Fruit fly (Drosophila melanogaster) whole organism, embryonic: ENCODE results near the gene Nxf3.

ENCODE experiments used
- B-H2 ChIP-seq: fragments of 200-800 bp; sonication (Bioruptor generic); optimal IDR thresholded peaks from 2 replicates; lab custom pipeline; 2018; ENCODE audit warnings: missing biosample characterization, mild to moderate bottlenecking, missing genetic modification characterization
- BtbVII ChIP-seq: fragments of 200-800 bp; sonication (Bioruptor generic); optimal IDR thresholded peaks from 3 replicates; lab custom pipeline; 2017; ENCODE audit warnings: missing biosample characterization, mild to moderate bottlenecking, missing genetic modification characterization
- CG10431 ChIP-seq: fragments of 200-800 bp; sonication (Bioruptor generic); optimal IDR thresholded peaks from 3 replicates; lab custom pipeline; 2018; ENCODE audit warnings: missing biosample characterization, mild to moderate bottlenecking, missing genetic modification characterization
- CG11504 ChIP-seq: fragments of 200-800 bp; sonication (Bioruptor generic); optimal IDR thresholded peaks from 3 replicates; lab custom pipeline; 2019; ENCODE audit warnings: missing biosample characterization, mild to moderate bottlenecking, missing genetic modification characterization, moderate library complexity
- CG12071 ChIP-seq: fragments of 200-800 bp; sonication (Bioruptor generic); optimal IDR thresholded peaks from 3 replicates; lab custom pipeline; 2018; ENCODE audit warnings: missing biosample characterization, mild to moderate bottlenecking, missing genetic modification characterization
- CG12299 ChIP-seq: fragments of 200-800 bp; sonication (Bioruptor generic); optimal IDR thresholded peaks from 2 replicates; lab custom pipeline; 2018; ENCODE audit warnings: missing biosample characterization, mild to moderate bottlenecking, missing genetic modification characterization
- CG15269 ChIP-seq: fragments of 200-800 bp; sonication (Bioruptor generic); optimal IDR thresholded peaks from 2 replicates; lab custom pipeline; 2018; ENCODE audit warnings: missing biosample characterization, mild to moderate bottlenecking, missing genetic modification characterization, moderate library complexity
- CG15514 ChIP-seq: fragments of 200-800 bp; sonication (Bioruptor generic); optimal IDR thresholded peaks from 3 replicates; lab custom pipeline; 2017; ENCODE audit warnings: missing biosample characterization, missing genetic modification characterization, mild to moderate bottlenecking, moderate library complexity, missing genetic modification reagents
- CG17612 ChIP-seq: fragments of 200-800 bp; sonication (Bioruptor generic); IDR thresholded peaks from 2 replicates; pipeline ENCODE4 v1.3.6; 2022; ENCODE audit warnings: missing biosample characterization, missing genetic modification characterization
- CG1832 ChIP-seq: fragments of 200-800 bp; sonication (Bioruptor generic); optimal IDR thresholded peaks from 2 replicates; lab custom pipeline; 2017; ENCODE audit warnings: missing biosample characterization, mild to moderate bottlenecking, missing genetic modification characterization, inconsistent platforms
- CG32532 ChIP-seq: fragments of 200-800 bp; sonication (Bioruptor generic); IDR thresholded peaks from 2 replicates; pipeline ENCODE4 v1.3.6; 2022; ENCODE audit warnings: missing biosample characterization, missing genetic modification characterization
- CG3847 ChIP-seq: fragments of 200-800 bp; sonication (Bioruptor generic); IDR thresholded peaks from 2 replicates; pipeline ENCODE4 v1.3.6; 2022; ENCODE audit warnings: missing biosample characterization, missing genetic modification characterization
- CG4282 ChIP-seq: fragments of 200-800 bp; sonication (Bioruptor generic); optimal IDR thresholded peaks from 2 replicates; lab custom pipeline; 2016; ENCODE audit warnings: missing biosample characterization, missing genetic modification characterization
- CG43689 ChIP-seq: fragments of 200-800 bp; sonication (Bioruptor generic); IDR thresholded peaks from 2 replicates; pipeline ENCODE4 v1.3.6; 2022; ENCODE audit warnings: missing biosample characterization, missing genetic modification characterization
- CG5180 ChIP-seq: fragments of 200-800 bp; sonication (Bioruptor generic); optimal IDR thresholded peaks from 3 replicates; lab custom pipeline; 2017; ENCODE audit warnings: missing biosample characterization, missing genetic modification characterization, mild to moderate bottlenecking, moderate library complexity, missing genetic modification reagents
- CG7786 ChIP-seq: fragments of 200-800 bp; sonication (Bioruptor generic); optimal IDR thresholded peaks from 2 replicates; lab custom pipeline; 2016; ENCODE audit warnings: missing biosample characterization, missing genetic modification characterization
- CG9727 ChIP-seq: fragments of 200-800 bp; sonication (Bioruptor generic); optimal IDR thresholded peaks from 3 replicates; lab custom pipeline; 2017; ENCODE audit warnings: missing biosample characterization, mild to moderate bottlenecking, missing genetic modification characterization
- CG9932 ChIP-seq: fragments of 200-800 bp; sonication (Bioruptor generic); IDR thresholded peaks from 2 replicates; pipeline ENCODE4 v1.3.6; 2022; ENCODE audit warnings: missing biosample characterization, missing genetic modification characterization
- Chrac-16 ChIP-seq: fragments of 200-800 bp; sonication (Bioruptor generic); optimal IDR thresholded peaks from 3 replicates; lab custom pipeline; 2016; ENCODE audit warnings: missing biosample characterization, missing genetic modification characterization
- CkIIα-i1 ChIP-seq: fragments of 200-800 bp; sonication (Bioruptor generic); IDR thresholded peaks from 2 replicates; pipeline ENCODE4 v1.3.6; 2022; ENCODE audit warnings: missing biosample characterization, missing genetic modification characterization
- D ChIP-seq, 2 experiments: fragments of 200-800 bp in 1 of 2; fragments of >200 bp in 1 of 2; sonication (Bioruptor generic) in 1 of 2; optimal IDR thresholded peaks; 2 replicates in 1 of 2; 3 replicates in 1 of 2; lab custom pipeline; 2017; ENCODE audit warnings: mild to moderate bottlenecking in 1 of 2, missing biosample characterization in 1 of 2, missing genetic modification characterization in 1 of 2, missing genetic modification reagents in 1 of 2
- Dbx ChIP-seq: fragments of 200-800 bp; sonication (Bioruptor generic); IDR thresholded peaks from 3 replicates; pipeline ENCODE4 v1.3.6; 2022; ENCODE audit warnings: missing biosample characterization, missing genetic modification characterization
- Dek ChIP-seq: fragments of 200-800 bp; sonication (Bioruptor generic); optimal IDR thresholded peaks from 3 replicates; lab custom pipeline; 2019; ENCODE audit warnings: missing biosample characterization, mild to moderate bottlenecking, missing genetic modification characterization, moderate library complexity
- ERR ChIP-seq: fragments of 200-800 bp; sonication (Bioruptor generic); optimal IDR thresholded peaks from 2 replicates; lab custom pipeline; 2016; ENCODE audit warnings: missing biosample characterization, missing genetic modification characterization
- Elba2 ChIP-seq: fragments of 200-800 bp; sonication (Bioruptor generic); optimal IDR thresholded peaks from 3 replicates; lab custom pipeline; 2016; ENCODE audit warnings: missing biosample characterization, missing genetic modification characterization
- Fer1 ChIP-seq: fragments of 200-800 bp; sonication (Bioruptor generic); optimal IDR thresholded peaks from 2 replicates; lab custom pipeline; 2017; ENCODE audit warnings: missing biosample characterization, mild to moderate bottlenecking, missing genetic modification characterization
- Jarid2 ChIP-seq: fragments of 200-800 bp; sonication (Bioruptor generic); optimal IDR thresholded peaks from 3 replicates; lab custom pipeline; 2017; ENCODE audit warnings: mild to moderate bottlenecking, missing biosample characterization, missing genetic modification reagents, missing genetic modification characterization
- Meics ChIP-seq: fragments of 200-800 bp; sonication (Bioruptor generic); optimal IDR thresholded peaks from 2 replicates; lab custom pipeline; 2017; ENCODE audit warnings: missing biosample characterization, mild to moderate bottlenecking, missing genetic modification characterization
- Mes4 ChIP-seq: fragments of 200-800 bp; sonication (Bioruptor generic); optimal IDR thresholded peaks from 2 replicates; lab custom pipeline; 2016; ENCODE audit warnings: missing biosample characterization, missing genetic modification characterization
- NFAT ChIP-seq: fragments of 200-800 bp; sonication (Bioruptor generic); IDR thresholded peaks from 2 replicates; pipeline ENCODE4 v1.3.6; 2022; ENCODE audit warnings: missing biosample characterization, missing genetic modification characterization
- Pdp1 ChIP-seq, 2 experiments: fragments of 200-800 bp; sonication (Bioruptor generic); optimal IDR thresholded peaks; 3 replicates each; lab custom pipeline; 2016; ENCODE audit warnings: missing biosample characterization in 2 of 2, missing genetic modification characterization in 2 of 2, mild to moderate bottlenecking in 1 of 2, moderate library complexity in 1 of 2
- Sry-δ ChIP-seq: fragments of 200-800 bp; sonication (Bioruptor generic); optimal IDR thresholded peaks from 2 replicates; lab custom pipeline; 2016; ENCODE audit warnings: missing biosample characterization, missing genetic modification characterization
- aop ChIP-seq: fragments of 200-800 bp; sonication (Bioruptor generic); IDR thresholded peaks from 2 replicates; pipeline ENCODE4 v1.3.6; 2022; ENCODE audit warnings: missing biosample characterization, missing genetic modification characterization
- ato ChIP-seq: fragments of 200-800 bp; sonication (Bioruptor generic); IDR thresholded peaks from 2 replicates; pipeline ENCODE4 v1.3.6; 2022; ENCODE audit warnings: missing biosample characterization, missing genetic modification characterization; ENCODE audit not compliant: partially characterized antibody
- dati ChIP-seq: fragments of 200-800 bp; sonication (Bioruptor generic); IDR thresholded peaks from 2 replicates; pipeline ENCODE4 v1.3.6; 2022; ENCODE audit warnings: missing biosample characterization, missing genetic modification characterization
- dpn ChIP-seq, 2 experiments: fragments of 200-800 bp; sonication (Bioruptor generic); optimal IDR thresholded peaks; 3 replicates each; lab custom pipeline; 2016; ENCODE audit warnings: missing biosample characterization in 2 of 2, missing genetic modification characterization in 2 of 2
- fd64A ChIP-seq: fragments of 200-800 bp; sonication (Bioruptor generic); optimal IDR thresholded peaks from 3 replicates; lab custom pipeline; 2018; ENCODE audit warnings: missing biosample characterization, mild to moderate bottlenecking, missing genetic modification characterization
- grau ChIP-seq: fragments of 200-800 bp; optimal IDR thresholded peaks from 3 replicates; lab custom pipeline; 2019; ENCODE audit warnings: missing biosample characterization, mild to moderate bottlenecking, missing genetic modification characterization, moderate library complexity
- inv ChIP-seq: fragments of 200-800 bp; sonication (Bioruptor generic); IDR thresholded peaks from 2 replicates; pipeline ENCODE4 v1.3.6; 2022; ENCODE audit warnings: missing biosample characterization, missing genetic modification characterization; ENCODE audit not compliant: partially characterized antibody
- kay ChIP-seq: fragments of 200-800 bp; sonication (Bioruptor generic); optimal IDR thresholded peaks from 2 replicates; lab custom pipeline; 2016; ENCODE audit warnings: missing biosample characterization, missing genetic modification characterization
- pfk ChIP-seq: fragments of 200-800 bp; sonication (Bioruptor generic); optimal IDR thresholded peaks from 2 replicates; lab custom pipeline; 2018; ENCODE audit warnings: missing biosample characterization, mild to moderate bottlenecking, missing genetic modification characterization, moderate library complexity
- psq ChIP-seq: fragments of 200-800 bp; sonication (Bioruptor generic); optimal IDR thresholded peaks from 2 replicates; lab custom pipeline; 2017; ENCODE audit warnings: missing biosample characterization, missing genetic modification characterization
- rib ChIP-seq: fragments of 200-800 bp; sonication (Bioruptor generic); IDR thresholded peaks from 2 replicates; pipeline ENCODE4 v1.3.6; 2022; ENCODE audit warnings: missing biosample characterization, missing genetic modification characterization
- row ChIP-seq: fragments of 200-800 bp; sonication (Bioruptor generic); IDR thresholded peaks from 3 replicates; pipeline ENCODE4 v1.3.6; 2022; ENCODE audit warnings: missing biosample characterization, missing genetic modification characterization
- sr ChIP-seq: fragments of 200-800 bp; sonication (Bioruptor generic); IDR thresholded peaks from 3 replicates; pipeline ENCODE4 v1.3.6; 2022; ENCODE audit warnings: missing biosample characterization, missing genetic modification characterization
- stc ChIP-seq: fragments of 200-800 bp; sonication (Bioruptor generic); IDR thresholded peaks from 2 replicates; pipeline ENCODE4 v1.3.6; 2022; ENCODE audit warnings: missing biosample characterization, missing genetic modification characterization
- tap ChIP-seq: fragments of 200-800 bp; optimal IDR thresholded peaks from 3 replicates; lab custom pipeline; 2019; ENCODE audit warnings: missing biosample characterization, mild to moderate bottlenecking, missing genetic modification characterization, moderate library complexity
- tna ChIP-seq: fragments of 200-800 bp; sonication (Bioruptor generic); IDR thresholded peaks from 2 replicates; pipeline ENCODE4 v1.3.6; 2022; ENCODE audit warnings: missing biosample characterization, missing genetic modification characterization; ENCODE audit not compliant: partially characterized antibody

The Nxf3 gene

DNA sequence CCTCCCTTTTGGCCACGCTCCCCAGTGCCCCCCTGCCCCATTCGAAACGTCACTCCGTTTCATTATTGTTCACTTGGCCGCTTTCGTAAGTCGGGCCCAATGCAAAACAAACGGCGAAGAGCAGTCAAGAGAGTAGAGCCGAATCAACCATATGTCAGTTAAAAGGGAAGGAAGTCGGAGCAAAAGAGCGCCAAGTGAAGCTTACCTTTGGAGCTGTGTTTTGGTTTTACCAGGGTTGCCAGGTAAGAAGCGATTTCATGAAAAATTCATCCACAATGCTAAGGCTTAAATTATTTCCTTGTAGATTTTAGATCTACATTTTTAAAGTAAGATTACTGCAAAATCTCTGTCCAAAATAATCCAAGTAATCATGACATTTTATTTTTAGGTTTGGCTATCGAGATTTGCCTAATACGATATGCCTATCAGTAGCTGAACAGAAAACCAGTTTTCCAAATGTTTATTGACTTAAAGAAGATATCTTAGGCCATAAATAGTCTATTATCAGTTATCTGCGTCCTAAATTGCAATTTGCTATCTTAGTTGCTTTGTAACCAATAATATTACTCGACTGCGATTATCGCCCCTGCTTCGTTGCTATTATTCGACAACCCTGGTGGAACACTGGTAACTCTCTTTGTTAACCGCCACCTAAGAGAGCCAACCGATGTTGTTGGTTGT is 26.4 kb upstream of the Nxf3 start (continued):
- TF ChIP-seq CG1832 (no peak), CG32532 (no peak; the same call in none of the 2 replicates), ERR (GFP tag; lab: Kevin White, UChicago) (peak; percentile 79), dpn (GFP tag; optimal IDR thresholded peaks at IDR 0.05; lab: Kevin White, UChicago) (peak; percentile 89 to 93), dati (peak; percentile 19; the same call in 1 of the 2 replicates), tap (tag; lab: Kevin White, UChicago) (peak; percentile 74), CG10431 (peak; percentile 58), CG12299 (tag; lab: Kevin White, UChicago) (peak; percentile 64), D (optimal IDR thresholded peaks at IDR 0.05; lab: Kevin White, UChicago) (no peak), D (GFP tag; optimal IDR thresholded peaks at IDR 0.05; lab: Kevin White, UChicago) (peak; percentile 91), psq (GFP tag; lab: Kevin White, UChicago) (peak; percentile 43), Dbx (peak; percentile 57; the same call in 2 of the 3 replicates)

DNA sequence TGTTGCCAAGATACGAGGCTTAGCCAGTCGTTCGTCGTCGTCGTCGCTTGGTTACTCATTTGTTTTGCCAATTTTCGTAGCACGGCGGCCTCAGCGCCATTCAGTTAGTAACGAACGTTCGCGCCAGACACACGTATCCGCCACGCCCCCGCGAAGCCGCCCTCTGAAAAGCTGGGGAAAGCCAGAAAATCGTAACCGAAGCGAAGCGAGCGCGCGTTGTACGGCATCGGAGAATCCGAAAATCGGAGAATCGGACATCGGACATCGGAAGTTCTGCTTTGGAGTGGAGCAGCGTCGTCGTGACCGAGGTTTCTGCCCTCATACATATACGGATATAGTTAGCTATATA is 25.9 kb upstream of the Nxf3 start, which contains the start of gene CG32137:
Gene CG32137 (plus strand): TSS at position 100 of the 349 bp plus-strand sequence.
- TF ChIP-seq Mes4 (GFP tag; lab: Kevin White, UChicago) (no peak), grau (no peak), CG43689 (GFP tag; lab: Robert Waterston, UW) (no peak), CG17612 (GFP tag; lab: Robert Waterston, UW) (no peak), pfk (GFP tag; lab: Kevin White, UChicago) (no peak), ato (peak; percentile 42; the same call in 1 of the 2 replicates), tna (GFP tag; lab: Robert Waterston, UW) (0 out of 2 replicates have a peak, but pooled peaks have one; percentile 47), CkIIα-i1 (GFP tag; lab: Robert Waterston, UW) (no peak), inv (peak; percentile 31; the same call in 1 of the 2 replicates), CG3847 (GFP tag; lab: Robert Waterston, UW) (no peak), Dek (tag; lab: Kevin White, UChicago) (no peak), stc (no peak), Fer1 (GFP tag; lab: Kevin White, UChicago) (no peak), kay (GFP tag; lab: Kevin White, UChicago) (peak; percentile 43), row (GFP tag; lab: Robert Waterston, UW) (no peak), dati (no peak), CG4282 (GFP tag; lab: Kevin White, UChicago) (no peak), CG9727 (GFP tag; lab: Kevin White, UChicago) (no peak), Chrac-16 (no peak), Sry-δ (GFP tag; lab: Kevin White, UChicago) (no peak), Meics (GFP tag; lab: Kevin White, UChicago) (peak; percentile 99), CG15514 (GFP tag; lab: Kevin White, UChicago) (no peak), BtbVII (no peak), CG7786 (GFP tag; lab: Kevin White, UChicago) (no peak), CG11504 (tag; lab: Kevin White, UChicago) (no peak), CG12071 (GFP tag; lab: Kevin White, UChicago) (no peak), Jarid2 (GFP tag; lab: Kevin White, UChicago) (peak; percentile 97), aop (GFP tag; lab: Robert Waterston, UW) (0 out of 2 replicates have a peak, but pooled peaks have one; percentile 29), CG9932 (GFP tag; lab: Robert Waterston, UW) (no peak), Elba2 (no peak), sr (GFP tag; lab: Robert Waterston, UW) (peak; percentile 59; the same call in 1 of the 3 replicates), CG15269 (tag; lab: Kevin White, UChicago) (no peak), NFAT (GFP tag; lab: Robert Waterston, UW) (no peak), CG5180 (GFP tag; lab: Kevin White, UChicago) (no peak), rib (peak; percentile 81; the same call in 1 of the 2 replicates), B-H2 (GFP tag; lab: Kevin White, UChicago) (peak; percentile 10), Pdp1 (GFP tag; optimal IDR thresholded peaks at IDR 0.05; lab: Kevin White, UChicago) (no peak), fd64A (GFP tag; lab: Kevin White, UChicago) (no peak)
